Fruit fly (Drosophila melanogaster): Measurements from ENCODE around the gene Jon99Ci.

Jon99Ci gene

dm6 chr3R:29899635-29900034 is 26.4 kb downstream of the Jon99Ci start:
- TF ChIP-seq Hr78 (GFP tag; optimal IDR thresholded peaks at IDR 0.05) (no peak), fru (GFP tag; optimal IDR thresholded peaks at IDR 0.05) (no peak), Dif (GFP tag; optimal IDR thresholded peaks at IDR 0.05; ENCODE audit: partially characterized antibody) (no peak), N (GFP tag; optimal IDR thresholded peaks at IDR 0.05) (no peak), CG9705 (GFP tag; optimal IDR thresholded peaks at IDR 0.05) (no peak)

dm6 chr3R:29898588-29898987 is 27.4 kb downstream of the Jon99Ci start:
- TF ChIP-seq Sp1 (GFP tag; optimal IDR thresholded peaks at IDR 0.05) (no peak), foxo (GFP tag; optimal IDR thresholded peaks at IDR 0.05) (no peak), woc (GFP tag; optimal IDR thresholded peaks at IDR 0.05) (no peak), CG32264 (GFP tag; optimal IDR thresholded peaks at IDR 0.05) (no peak), sage (GFP tag; optimal IDR thresholded peaks at IDR 0.05) (no peak)

dm6 chr3R:29894393-29894792 is 31.6 kb downstream of the Jon99Ci start:
- TF ChIP-seq GATAd (GFP tag; optimal IDR thresholded peaks at IDR 0.05) = no peak
- no peak for TF ChIP-seq Dfd (GFP tag; optimal IDR thresholded peaks at IDR 0.05)
- no peak for TF ChIP-seq pan (optimal IDR thresholded peaks at IDR 0.05)
- no peak for TF ChIP-seq usp (GFP tag; optimal IDR thresholded peaks at IDR 0.05)
- no peak for TF ChIP-seq N (GFP tag; optimal IDR thresholded peaks at IDR 0.05)
- TF ChIP-seq dmrt93B (GFP tag; optimal IDR thresholded peaks at IDR 0.05) = no peak
- no peak for TF ChIP-seq OdsH (GFP tag; optimal IDR thresholded peaks at IDR 0.05)
- TF ChIP-seq h (GFP tag; optimal IDR thresholded peaks at IDR 0.05) = peak; percentile 4
- TF ChIP-seq Hr78 (GFP tag; optimal IDR thresholded peaks at IDR 0.05) = no peak
- TF ChIP-seq Hr83 (GFP tag; optimal IDR thresholded peaks at IDR 0.05; ENCODE audit: poor library complexity, severe bottlenecking) = no peak
- TF ChIP-seq CG32264 (GFP tag; optimal IDR thresholded peaks at IDR 0.05) = no peak
- peak; percentile 14 for TF ChIP-seq sv (GFP tag; optimal IDR thresholded peaks at IDR 0.05)
- no peak for TF ChIP-seq Dif (GFP tag; optimal IDR thresholded peaks at IDR 0.05; ENCODE audit: partially characterized antibody)
- TF ChIP-seq fru (GFP tag; optimal IDR thresholded peaks at IDR 0.05) = no peak
- TF ChIP-seq Sp1 (GFP tag; optimal IDR thresholded peaks at IDR 0.05) = no peak
- TF ChIP-seq Abd-B (GFP tag; optimal IDR thresholded peaks at IDR 0.05) = no peak
- TF ChIP-seq HLH106 (tag; optimal IDR thresholded peaks at IDR 0.05) = peak; percentile 39
- TF ChIP-seq ey (GFP tag; optimal IDR thresholded peaks at IDR 0.05) = no peak

dm6 chr3R:29893030-29893429 is 33.0 kb downstream of the Jon99Ci start:
- TF ChIP-seq Hr78 (GFP tag; optimal IDR thresholded peaks at IDR 0.05) = no peak
- TF ChIP-seq h (GFP tag; optimal IDR thresholded peaks at IDR 0.05) = no peak
- TF ChIP-seq pan (optimal IDR thresholded peaks at IDR 0.05) = no peak
- no peak for TF ChIP-seq rgr (GFP tag; optimal IDR thresholded peaks at IDR 0.05)
- no peak for TF ChIP-seq Mio (GFP tag; optimal IDR thresholded peaks at IDR 0.05)
- no peak for TF ChIP-seq CrebA (GFP tag; optimal IDR thresholded peaks at IDR 0.05; ENCODE audit: borderline replicate concordance)
- no peak for TF ChIP-seq jim (GFP tag; optimal IDR thresholded peaks at IDR 0.05)
- TF ChIP-seq usp (GFP tag; optimal IDR thresholded peaks at IDR 0.05) = no peak
- no peak for TF ChIP-seq dsf (GFP tag; optimal IDR thresholded peaks at IDR 0.05; ENCODE audit: borderline replicate concordance)
- no peak for TF ChIP-seq Hnf4 (GFP tag; optimal IDR thresholded peaks at IDR 0.05)
- no peak for TF ChIP-seq Abd-B (GFP tag; optimal IDR thresholded peaks at IDR 0.05)
- TF ChIP-seq foxo (GFP tag; optimal IDR thresholded peaks at IDR 0.05) = no peak
- no peak for TF ChIP-seq N (GFP tag; optimal IDR thresholded peaks at IDR 0.05)
- TF ChIP-seq GATAd (GFP tag; optimal IDR thresholded peaks at IDR 0.05) = no peak
- TF ChIP-seq lola (GFP tag; optimal IDR thresholded peaks at IDR 0.05) = no peak
- TF ChIP-seq Vsx2 (GFP tag; optimal IDR thresholded peaks at IDR 0.05; ENCODE audit: partially characterized antibody) = no peak
- TF ChIP-seq CG32264 (GFP tag; optimal IDR thresholded peaks at IDR 0.05) = no peak
- TF ChIP-seq psq (GFP tag; optimal IDR thresholded peaks at IDR 0.05) = no peak
- TF ChIP-seq Myc (optimal IDR thresholded peaks at IDR 0.05) = no peak

dm6 chr3R:29891183-29891582 is 34.8 kb downstream of the Jon99Ci start:
- TF ChIP-seq Vsx2 (GFP tag; optimal IDR thresholded peaks at IDR 0.05; ENCODE audit: partially characterized antibody) (no peak), Hr78 (GFP tag; optimal IDR thresholded peaks at IDR 0.05) (no peak), Abd-B (GFP tag; optimal IDR thresholded peaks at IDR 0.05) (no peak), Myc (optimal IDR thresholded peaks at IDR 0.05) (no peak), N (GFP tag; optimal IDR thresholded peaks at IDR 0.05) (no peak), GATAd (GFP tag; optimal IDR thresholded peaks at IDR 0.05) (no peak), jim (GFP tag; optimal IDR thresholded peaks at IDR 0.05) (no peak), psq (GFP tag; optimal IDR thresholded peaks at IDR 0.05) (no peak), h (GFP tag; optimal IDR thresholded peaks at IDR 0.05) (peak; percentile 52), rgr (GFP tag; optimal IDR thresholded peaks at IDR 0.05) (peak; percentile 21), HLH106 (tag; optimal IDR thresholded peaks at IDR 0.05) (no peak), Rel (GFP tag; optimal IDR thresholded peaks at IDR 0.05) (no peak), Rel (tag; optimal IDR thresholded peaks at IDR 0.05) (no peak), Jra (GFP tag; optimal IDR thresholded peaks at IDR 0.05) (no peak), sv (GFP tag; optimal IDR thresholded peaks at IDR 0.05) (no peak), foxo (GFP tag; optimal IDR thresholded peaks at IDR 0.05) (peak in 1 of 2 experiments; percentile 1), pan (optimal IDR thresholded peaks at IDR 0.05) (no peak), ey (GFP tag; optimal IDR thresholded peaks at IDR 0.05) (no peak), lola (GFP tag; optimal IDR thresholded peaks at IDR 0.05) (no peak), CG32264 (GFP tag; optimal IDR thresholded peaks at IDR 0.05) (no peak), usp (GFP tag; optimal IDR thresholded peaks at IDR 0.05) (no peak), Dfd (GFP tag; optimal IDR thresholded peaks at IDR 0.05) (no peak), Hr83 (GFP tag; optimal IDR thresholded peaks at IDR 0.05; ENCODE audit: poor library complexity, severe bottlenecking) (peak; percentile 88), tai (GFP tag; optimal IDR thresholded peaks at IDR 0.05) (no peak), br (GFP tag; optimal IDR thresholded peaks at IDR 0.05) (no peak), Dif (GFP tag; optimal IDR thresholded peaks at IDR 0.05; ENCODE audit: partially characterized antibody) (no peak), Hnf4 (GFP tag; optimal IDR thresholded peaks at IDR 0.05) (peak; percentile 54), CrebA (GFP tag; optimal IDR thresholded peaks at IDR 0.05; ENCODE audit: borderline replicate concordance) (no peak), OdsH (GFP tag; optimal IDR thresholded peaks at IDR 0.05) (peak; percentile 13), Mio (GFP tag; optimal IDR thresholded peaks at IDR 0.05) (no peak), dmrt93B (GFP tag; optimal IDR thresholded peaks at IDR 0.05) (no peak), sage (GFP tag; optimal IDR thresholded peaks at IDR 0.05) (no peak), woc (GFP tag; optimal IDR thresholded peaks at IDR 0.05) (no peak)
